Worm (Caenorhabditis elegans): ENCODE results near the gene ttr-54.

The ttr-54 gene

DNA sequence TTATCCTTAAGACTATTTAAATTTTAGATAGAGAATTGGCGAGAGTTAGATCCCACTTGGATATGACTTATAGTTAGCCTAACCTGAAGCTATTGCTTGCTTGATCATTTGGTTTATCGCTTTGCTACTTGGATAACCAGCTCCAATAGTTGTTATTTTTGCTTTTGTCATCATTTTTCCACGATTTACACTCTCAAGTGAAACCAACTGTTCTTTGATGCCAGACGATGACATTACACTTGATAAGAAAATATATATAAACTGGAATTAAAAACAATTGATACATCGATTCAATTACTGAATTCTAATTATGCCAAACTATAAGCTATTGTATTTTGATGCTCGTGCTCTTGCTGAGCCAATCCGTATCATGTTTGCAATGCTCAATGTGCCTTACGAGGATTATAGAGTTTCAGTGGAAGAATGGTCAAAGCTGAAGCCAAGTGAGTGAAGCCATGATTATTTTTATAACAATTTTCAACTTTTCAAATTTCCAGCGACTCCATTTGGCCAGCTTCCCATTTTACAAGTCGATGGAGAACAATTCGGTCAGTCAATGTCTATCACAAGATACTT lies 13.6 kb upstream of the ttr-54 start, which contains the start of the genes gst-2, gst-4 and dhs-12:
Gene gst-2 (minus strand): TSS at position 132 of the 576 bp plus-strand sequence.
Gene gst-4 (plus strand): TSS at position 296 of the 576 bp plus-strand sequence.
Gene dhs-12 (plus strand): TSS at position 526 of the 576 bp plus-strand sequence.
- TF ChIP-seq nhr-25 (tag; optimal IDR thresholded peaks at IDR 0.05): no peak
- no peak for TF ChIP-seq unc-39 (tag; optimal IDR thresholded peaks at IDR 0.05)
- TF ChIP-seq skn-1 (tag; optimal IDR thresholded peaks at IDR 0.05): peak; percentile 43

ce11 chrIV:10143640-10144039 lies 11.9 kb upstream of the ttr-54 start, which contains the start of gene msp-38:
msp-38 (minus strand) TSS chrIV:10143740.
- TF ChIP-seq daf-12 (tag; optimal IDR thresholded peaks at IDR 0.05) (no peak), nfya-1 (tag; optimal IDR thresholded peaks at IDR 0.05; ENCODE audit: insufficient read depth) (no peak), fos-1 (tag; optimal IDR thresholded peaks at IDR 0.05) (no peak), pqm-1 (tag; optimal IDR thresholded peaks at IDR 0.05) (no peak), hmg-11 (tag; optimal IDR thresholded peaks at IDR 0.05) (no peak), aly-2 (tag; optimal IDR thresholded peaks at IDR 0.05) (no peak), ceh-28 (tag; optimal IDR thresholded peaks at IDR 0.05) (no peak)

DNA sequence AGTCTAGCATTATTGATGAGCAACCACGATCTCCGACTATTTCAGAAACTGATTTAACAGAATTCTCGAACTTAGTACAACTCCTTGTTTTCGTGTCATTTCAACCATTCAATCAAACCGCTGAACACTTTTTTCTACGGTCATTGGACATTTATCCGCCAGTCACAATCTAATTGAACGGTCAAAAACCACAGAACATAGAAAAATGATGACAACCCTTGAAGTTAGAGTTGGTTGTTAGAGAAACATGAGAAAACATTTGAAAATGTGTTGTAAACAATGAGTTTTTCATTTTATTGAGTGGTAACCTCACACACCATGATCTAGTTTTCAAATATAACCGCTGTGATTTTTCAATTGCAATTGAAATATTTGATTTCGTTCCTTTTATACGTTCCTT lies 11.1 kb upstream of the ttr-54 start:
- no peak for TF ChIP-seq sea-2 (GFP tag; optimal IDR thresholded peaks at IDR 0.05)
- TF ChIP-seq ama-1 (optimal IDR thresholded peaks at IDR 0.05): no peak
- no peak for TF ChIP-seq snpc-4 (tag; optimal IDR thresholded peaks at IDR 0.05)
- TF ChIP-seq jun-1 (tag; optimal IDR thresholded peaks at IDR 0.05): no peak
- TF ChIP-seq ceh-82 (tag; optimal IDR thresholded peaks at IDR 0.05): no peak
- no peak for TF ChIP-seq tbx-2 (tag; optimal IDR thresholded peaks at IDR 0.05)
- no peak for TF ChIP-seq egl-27 (tag; optimal IDR thresholded peaks at IDR 0.05)
- TF ChIP-seq pha-4 (tag; optimal IDR thresholded peaks at IDR 0.05): no peak
- TF ChIP-seq skn-1 (tag; optimal IDR thresholded peaks at IDR 0.05): no peak
- TF ChIP-seq nhr-25 (tag; optimal IDR thresholded peaks at IDR 0.05): no peak
- no peak for TF ChIP-seq nhr-76 (tag; optimal IDR thresholded peaks at IDR 0.05)
- TF ChIP-seq R02D3.7 (tag; optimal IDR thresholded peaks at IDR 0.05): no peak
- no peak for TF ChIP-seq egl-5 (tag; optimal IDR thresholded peaks at IDR 0.05)
- no peak for TF ChIP-seq ztf-4 (tag; optimal IDR thresholded peaks at IDR 0.05)
- TF ChIP-seq ceh-9 (tag; optimal IDR thresholded peaks at IDR 0.05): no peak
- no peak for TF ChIP-seq nhr-11 (tag; optimal IDR thresholded peaks at IDR 0.05)
- TF ChIP-seq lsy-12 (tag; optimal IDR thresholded peaks at IDR 0.05): no peak

- TF ChIP-seq snpc-4 (tag; optimal IDR thresholded peaks at IDR 0.05) (no peak), tbx-2 (tag; optimal IDR thresholded peaks at IDR 0.05) (no peak), lsy-12 (tag; optimal IDR thresholded peaks at IDR 0.05) (no peak), nhr-43 (tag; optimal IDR thresholded peaks at IDR 0.05; ENCODE audit: poor library complexity, severe bottlenecking) (no peak), daf-12 (tag; optimal IDR thresholded peaks at IDR 0.05) (no peak), pha-4 (tag; optimal IDR thresholded peaks at IDR 0.05) (no peak), unc-39 (tag; optimal IDR thresholded peaks at IDR 0.05) (no peak), R02D3.7 (tag; optimal IDR thresholded peaks at IDR 0.05) (no peak), ama-1 (optimal IDR thresholded peaks at IDR 0.05) (no peak), elt-3 (tag; optimal IDR thresholded peaks at IDR 0.05) (no peak), fos-1 (tag; optimal IDR thresholded peaks at IDR 0.05) (no peak)
These were observed 10.7 kb upstream of the ttr-54 start for ce11 chrIV:10144909-10145308.

ce11 chrIV:10146885-10147284 lies 8.7 kb upstream of the ttr-54 start, which contains the start of gene T14G10.8:
T14G10.8 (minus strand) TSS chrIV:10146985.
- TF ChIP-seq fkh-10 (GFP tag; optimal IDR thresholded peaks at IDR 0.05): no peak

DNA sequence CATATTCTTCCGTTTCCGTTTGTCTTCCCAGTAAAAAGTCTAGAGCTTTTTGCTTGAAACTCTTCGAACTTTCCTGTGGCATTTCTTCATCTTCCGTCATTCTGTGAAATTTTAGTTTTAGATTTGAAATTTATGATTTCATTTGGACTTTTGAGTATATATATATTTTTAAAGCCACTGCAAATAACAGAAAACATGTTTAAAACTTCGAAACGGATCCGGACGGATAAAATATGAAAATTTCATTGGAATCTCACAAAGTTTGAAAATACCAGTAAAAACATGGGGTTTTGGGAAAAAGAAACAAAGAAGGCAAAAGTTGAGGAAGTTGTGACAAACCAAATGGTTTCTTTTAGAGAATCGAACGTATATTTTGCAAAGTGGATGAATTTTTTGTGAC lies 6.6 kb upstream of the ttr-54 start, which contains the start of gene pigs-1:
Gene pigs-1 (minus strand): TSS at position 101 of the 400 bp plus-strand sequence.
- TF ChIP-seq jun-1 (tag; optimal IDR thresholded peaks at IDR 0.05): no peak
- TF ChIP-seq fkh-2 (tag; optimal IDR thresholded peaks at IDR 0.05): no peak
- TF ChIP-seq mml-1 (tag; optimal IDR thresholded peaks at IDR 0.05): no peak
- no peak for TF ChIP-seq lin-39 (tag; optimal IDR thresholded peaks at IDR 0.05)
- no peak for TF ChIP-seq tbx-2 (tag; optimal IDR thresholded peaks at IDR 0.05)
- TF ChIP-seq nhr-11 (tag; optimal IDR thresholded peaks at IDR 0.05): no peak
- TF ChIP-seq daf-12 (tag; optimal IDR thresholded peaks at IDR 0.05): no peak
- no peak for TF ChIP-seq elt-2 (tag; optimal IDR thresholded peaks at IDR 0.05)
